Worm (Caenorhabditis elegans) whole organism, L1 larva: ENCODE data around the gene atfs-1.

ENCODE experiments used
- ceh-63 ChIP-seq: fragments of 200-800 bp; sonication (Bioruptor generic); optimal IDR thresholded peaks from 2 replicates; lab custom pipeline; 2018; ENCODE audit warnings: mild to moderate bottlenecking, missing genetic modification characterization, missing compliant biosample characterization
- ceh-82 ChIP-seq, 3 experiments: fragments of 150-350 bp in 1 of 3; sonication (generic microtip) in 2 of 3; optimal IDR thresholded peaks; 2 replicates each; lab custom pipeline; 2014 to 2017; ENCODE audit warnings: missing biosample characterization in 3 of 3, missing genetic modification characterization in 3 of 3
- ces-1 ChIP-seq: fragments of 150-350 bp; optimal IDR thresholded peaks from 2 replicates; lab custom pipeline; 2014; ENCODE audit warnings: missing biosample characterization, missing genetic modification reagents, missing genetic modification characterization
- dpl-1 ChIP-seq, 3 experiments: fragments of 150-350 bp in 2 of 3; sonication (generic microtip) in 1 of 3; optimal IDR thresholded peaks; 2 replicates each; lab custom pipeline; 2014 to 2017; ENCODE audit warnings: missing biosample characterization in 3 of 3, missing genetic modification characterization in 3 of 3, missing genetic modification reagents in 3 of 3
- fkh-10 ChIP-seq: sonication (generic microtip); optimal IDR thresholded peaks from 2 replicates; lab custom pipeline; 2017; ENCODE audit warnings: missing biosample characterization, missing genetic modification reagents, missing genetic modification characterization
- jun-1 ChIP-seq: fragments of 150-350 bp; optimal IDR thresholded peaks from 2 replicates; lab custom pipeline; 2014; ENCODE audit warnings: missing biosample characterization, missing genetic modification reagents, missing genetic modification characterization
- lin-13 ChIP-seq: fragments of 150-350 bp; optimal IDR thresholded peaks from 2 replicates; lab custom pipeline; 2014; ENCODE audit warnings: missing biosample characterization, missing genetic modification reagents, missing genetic modification characterization
- lin-39 ChIP-seq: fragments of 150-350 bp; optimal IDR thresholded peaks from 2 replicates; lab custom pipeline; 2014; ENCODE audit warnings: missing biosample characterization, missing genetic modification reagents, missing genetic modification characterization
- nhr-237 ChIP-seq: fragments of 150-350 bp; optimal IDR thresholded peaks from 2 replicates; lab custom pipeline; 2014; ENCODE audit warnings: missing biosample characterization, missing genetic modification characterization
- pqm-1 ChIP-seq: sonication (generic microtip); optimal IDR thresholded peaks from 3 replicates; lab custom pipeline; 2017; ENCODE audit warnings: missing biosample characterization, missing genetic modification characterization
- zip-4 ChIP-seq: fragments of 200-800 bp; sonication (Bioruptor generic); optimal IDR thresholded peaks from 2 replicates; lab custom pipeline; 2018; ENCODE audit warnings: mild to moderate bottlenecking, missing genetic modification characterization, moderate library complexity, missing compliant biosample characterization

- TF ChIP-seq zip-4 (GFP tag; lab: Kevin White, UChicago) = no peak
- TF ChIP-seq pqm-1 (tag; lab: Kevin White, UChicago) = no peak
- TF ChIP-seq ces-1 = no peak
- TF ChIP-seq ceh-63 (GFP tag; lab: Kevin White, UChicago) = no peak
- no peak for TF ChIP-seq fkh-10 (GFP tag; lab: Kevin White, UChicago)
- TF ChIP-seq jun-1 (tag; lab: Kevin White, UChicago) = no peak
- no peak for TF ChIP-seq lin-13 (GFP tag; lab: Kevin White, UChicago)
- no peak for TF ChIP-seq ceh-82 (tag; optimal IDR thresholded peaks at IDR 0.05; lab: Kevin White, UChicago)
- TF ChIP-seq nhr-237 (tag; lab: Kevin White, UChicago) = no peak
- TF ChIP-seq dpl-1 (GFP tag; optimal IDR thresholded peaks at IDR 0.05; lab: Kevin White, UChicago) = no peak
- no peak for TF ChIP-seq lin-39 (tag; lab: Kevin White, UChicago)
Measured at ce11 chrV:14156468-14156867, 37.0 kb upstream of the atfs-1 start, which contains the start of gene AH10.2.
